Fruit fly (Drosophila melanogaster) whole organism, prepupa: Measurements from ENCODE around the gene CG31743.

Experiments used
- Blimp-1 ChIP-seq: fragments of 200-800 bp; sonication (Bioruptor generic); optimal IDR thresholded peaks from 3 replicates; lab custom pipeline; 2017; ENCODE audit warnings: missing biosample characterization, missing genetic modification characterization, mild to moderate bottlenecking, moderate library complexity, missing genetic modification reagents
- CG11294 ChIP-seq: fragments of 200-800 bp; sonication (Bioruptor generic); IDR thresholded peaks from 2 replicates; pipeline ENCODE4 v1.3.6; 2022; ENCODE audit warnings: missing biosample characterization, missing genetic modification characterization
- CG11762 ChIP-seq: fragments of 200-800 bp; sonication (Bioruptor generic); optimal IDR thresholded peaks from 3 replicates; lab custom pipeline; 2016; ENCODE audit warnings: missing biosample characterization, missing genetic modification characterization; ENCODE audit not compliant: insufficient read depth
- CG15336 ChIP-seq: fragments of 200-800 bp; sonication (Bioruptor generic); IDR thresholded peaks from 2 replicates; pipeline ENCODE4 v1.3.6; 2022; ENCODE audit warnings: missing biosample characterization, missing genetic modification characterization
- CG16779 ChIP-seq: fragments of 200-800 bp; sonication (Bioruptor generic); optimal IDR thresholded peaks from 3 replicates; lab custom pipeline; 2017; ENCODE audit warnings: missing biosample characterization, mild to moderate bottlenecking, missing genetic modification characterization
- CG3919 ChIP-seq: fragments of 200-800 bp; sonication (Bioruptor generic); optimal IDR thresholded peaks from 3 replicates; lab custom pipeline; 2016; ENCODE audit warnings: missing biosample characterization, missing genetic modification characterization
- Ets21C ChIP-seq: fragments of 200-800 bp; sonication (Bioruptor generic); optimal IDR thresholded peaks from 3 replicates; lab custom pipeline; 2016; ENCODE audit warnings: missing biosample characterization, missing genetic modification characterization
- Ets96B ChIP-seq: fragments of 200-800 bp; optimal IDR thresholded peaks from 2 replicates; lab custom pipeline; 2019; ENCODE audit warnings: missing biosample characterization, mild to moderate bottlenecking, missing genetic modification characterization, moderate library complexity
- Gug ChIP-seq: fragments of 200-800 bp; sonication (Bioruptor generic); IDR thresholded peaks from 2 replicates; pipeline ENCODE4 v1.3.6; 2022; ENCODE audit warnings: missing biosample characterization, missing genetic modification characterization
- Sox102F ChIP-seq: fragments of 200-800 bp; sonication (Bioruptor generic); optimal IDR thresholded peaks from 2 replicates; lab custom pipeline; 2016; ENCODE audit warnings: missing biosample characterization, mild to moderate bottlenecking, missing genetic modification characterization
- dsx ChIP-seq: fragments of 200-800 bp; optimal IDR thresholded peaks from 3 replicates; lab custom pipeline; 2019; ENCODE audit warnings: missing biosample characterization, mild to moderate bottlenecking, missing genetic modification characterization, moderate library complexity; ENCODE audit not compliant: poor library complexity, severe bottlenecking
- esn ChIP-seq: fragments of 200-800 bp; sonication (Bioruptor generic); optimal IDR thresholded peaks from 2 replicates; lab custom pipeline; 2016; ENCODE audit warnings: missing biosample characterization, mild to moderate bottlenecking, missing genetic modification characterization, moderate library complexity
- ss ChIP-seq, 2 experiments: fragments of 200-800 bp; sonication (Bioruptor generic); optimal IDR thresholded peaks; 2 replicates in 1 of 2; 3 replicates in 1 of 2; lab custom pipeline; 2017 to 2018; ENCODE audit warnings: mild to moderate bottlenecking in 2 of 2, missing biosample characterization in 2 of 2, missing genetic modification characterization in 2 of 2, moderate library complexity in 1 of 2
- topi ChIP-seq: fragments of 200-800 bp; sonication (Bioruptor generic); optimal IDR thresholded peaks from 3 replicates; lab custom pipeline; 2016; ENCODE audit warnings: missing biosample characterization, missing genetic modification characterization

- no peak for TF ChIP-seq Gug (GFP tag; lab: Robert Waterston, UW)
- TF ChIP-seq CG3919 (GFP tag; lab: Kevin White, UChicago), result no peak
- no peak for TF ChIP-seq Blimp-1 (GFP tag; lab: Kevin White, UChicago)
- no peak for TF ChIP-seq topi (GFP tag; lab: Kevin White, UChicago)
- no peak for TF ChIP-seq Ets96B (tag; lab: Kevin White, UChicago)
- TF ChIP-seq Sox102F (GFP tag; lab: Kevin White, UChicago), result no peak
- no peak for TF ChIP-seq ss (GFP tag; optimal IDR thresholded peaks at IDR 0.05; lab: Kevin White, UChicago)
- no peak for TF ChIP-seq esn (GFP tag; lab: Kevin White, UChicago)
- TF ChIP-seq CG15336 (GFP tag; lab: Robert Waterston, UW), result no peak
- TF ChIP-seq CG16779 (tag; lab: Kevin White, UChicago), result no peak
- TF ChIP-seq dsx (GFP tag; lab: Kevin White, UChicago), result no peak
- no peak for TF ChIP-seq Ets21C (GFP tag; lab: Kevin White, UChicago)
- no peak for TF ChIP-seq CG11294
- no peak for TF ChIP-seq CG11762 (GFP tag; lab: Kevin White, UChicago)
Observed at dm6 chr2L:16882372-16882771, 3.1 kb downstream of the CG31743 start.
